Fruit fly (Drosophila melanogaster) whole organism, embryonic: ENCODE data around the gene tutl.
A peak's percentile ranks its signal among the peaks of the same experiment; 100 is the strongest.

Source experiments
- C15 ChIP-seq: fragments of 200-800 bp; sonication (Bioruptor generic); IDR thresholded peaks from 3 replicates; pipeline ENCODE4 v1.3.6; 2022; ENCODE audit warnings: missing biosample characterization, missing genetic modification characterization
- CG10462 ChIP-seq: fragments of 200-800 bp; sonication (Bioruptor generic); optimal IDR thresholded peaks from 2 replicates; lab custom pipeline; 2016; ENCODE audit warnings: missing biosample characterization, missing genetic modification characterization
- CG13894 ChIP-seq: fragments of 200-800 bp; sonication (Bioruptor generic); optimal IDR thresholded peaks from 3 replicates; lab custom pipeline; 2018; ENCODE audit warnings: missing biosample characterization, mild to moderate bottlenecking, missing genetic modification characterization, moderate library complexity
- CG15269 ChIP-seq: fragments of 200-800 bp; sonication (Bioruptor generic); optimal IDR thresholded peaks from 2 replicates; lab custom pipeline; 2018; ENCODE audit warnings: missing biosample characterization, mild to moderate bottlenecking, missing genetic modification characterization, moderate library complexity
- CG17802 ChIP-seq: fragments of 200-800 bp; sonication (Bioruptor generic); optimal IDR thresholded peaks from 2 replicates; lab custom pipeline; 2018; ENCODE audit warnings: missing biosample characterization, mild to moderate bottlenecking, missing genetic modification characterization, moderate library complexity
- CG18599 ChIP-seq: fragments of 200-800 bp; sonication (Bioruptor generic); optimal IDR thresholded peaks from 3 replicates; lab custom pipeline; 2017; ENCODE audit warnings: missing biosample characterization, missing genetic modification characterization, mild to moderate bottlenecking, moderate library complexity, missing genetic modification reagents
- CG2120 ChIP-seq: fragments of 200-800 bp; sonication (Bioruptor generic); optimal IDR thresholded peaks from 3 replicates; lab custom pipeline; 2016; ENCODE audit warnings: missing biosample characterization, missing genetic modification characterization
- CG2199 ChIP-seq: fragments of 200-800 bp; sonication (Bioruptor generic); IDR thresholded peaks from 3 replicates; pipeline ENCODE4 v1.3.6; 2022; ENCODE audit warnings: missing biosample characterization, missing genetic modification characterization
- CG2678 ChIP-seq: fragments of 200-800 bp; sonication (Bioruptor generic); optimal IDR thresholded peaks from 3 replicates; lab custom pipeline; 2019; ENCODE audit warnings: missing biosample characterization, mild to moderate bottlenecking, missing genetic modification characterization, moderate library complexity
- CG32532 ChIP-seq: fragments of 200-800 bp; sonication (Bioruptor generic); IDR thresholded peaks from 2 replicates; pipeline ENCODE4 v1.3.6; 2022; ENCODE audit warnings: missing biosample characterization, missing genetic modification characterization
- CG3281 ChIP-seq: fragments of 200-800 bp; sonication (Bioruptor generic); optimal IDR thresholded peaks from 3 replicates; lab custom pipeline; 2017; ENCODE audit warnings: missing biosample characterization, mild to moderate bottlenecking, missing genetic modification characterization
- CG34224 ChIP-seq: fragments of 200-800 bp; sonication (Bioruptor generic); IDR thresholded peaks from 3 replicates; pipeline ENCODE4 v1.3.6; 2022; ENCODE audit warnings: missing biosample characterization, missing genetic modification characterization; ENCODE audit not compliant: partially characterized antibody
- CG34376 ChIP-seq: fragments of 200-800 bp; sonication (Bioruptor generic); optimal IDR thresholded peaks from 2 replicates; lab custom pipeline; 2018; ENCODE audit warnings: missing biosample characterization, mild to moderate bottlenecking, missing genetic modification characterization
- CG3847 ChIP-seq: fragments of 200-800 bp; sonication (Bioruptor generic); IDR thresholded peaks from 2 replicates; pipeline ENCODE4 v1.3.6; 2022; ENCODE audit warnings: missing biosample characterization, missing genetic modification characterization
- CG4730 ChIP-seq: fragments of 200-800 bp; sonication (Bioruptor generic); IDR thresholded peaks from 2 replicates; pipeline ENCODE4 v1.3.6; 2022; ENCODE audit warnings: missing biosample characterization, missing genetic modification characterization
- CG5245 ChIP-seq: fragments of 200-800 bp; sonication (Bioruptor generic); optimal IDR thresholded peaks from 3 replicates; lab custom pipeline; 2016; ENCODE audit warnings: missing biosample characterization, missing genetic modification characterization
- CG7357 ChIP-seq: fragments of 200-800 bp; sonication (Bioruptor generic); IDR thresholded peaks from 3 replicates; pipeline ENCODE4 v1.3.6; 2022; ENCODE audit warnings: missing biosample characterization, missing genetic modification characterization
- CG7556 ChIP-seq: fragments of 200-800 bp; sonication (Bioruptor generic); optimal IDR thresholded peaks from 2 replicates; lab custom pipeline; 2017; ENCODE audit warnings: missing biosample characterization, mild to moderate bottlenecking, missing genetic modification characterization
- CG8089 ChIP-seq: fragments of 200-800 bp; sonication (Bioruptor generic); optimal IDR thresholded peaks from 3 replicates; lab custom pipeline; 2016; ENCODE audit warnings: missing biosample characterization, missing genetic modification characterization
- E2f2 ChIP-seq: fragments of 200-800 bp; sonication (Bioruptor generic); IDR thresholded peaks from 2 replicates; pipeline ENCODE4 v1.3.6; 2022; ENCODE audit warnings: missing biosample characterization, missing genetic modification characterization
- Ets65A ChIP-seq: fragments of 200-800 bp; sonication (Bioruptor generic); peaks from one replicate; lab custom pipeline; 2016; ENCODE audit warnings: missing biosample characterization, missing genetic modification characterization
- HHEX ChIP-seq: fragments of 200-800 bp; sonication (Bioruptor generic); optimal IDR thresholded peaks from 3 replicates; lab custom pipeline; 2017; ENCODE audit warnings: missing biosample characterization, mild to moderate bottlenecking, missing genetic modification characterization, missing genetic modification reagents
- Hand ChIP-seq: fragments of 200-800 bp; sonication (Bioruptor generic); optimal IDR thresholded peaks from 2 replicates; lab custom pipeline; 2017; ENCODE audit warnings: mild to moderate bottlenecking, missing biosample characterization, missing genetic modification reagents, missing genetic modification characterization
- Jarid2 ChIP-seq: fragments of 200-800 bp; sonication (Bioruptor generic); optimal IDR thresholded peaks from 3 replicates; lab custom pipeline; 2017; ENCODE audit warnings: mild to moderate bottlenecking, missing biosample characterization, missing genetic modification reagents, missing genetic modification characterization
- Lim3 ChIP-seq: fragments of 200-800 bp; sonication (Bioruptor generic); IDR thresholded peaks from 2 replicates; pipeline ENCODE4 v1.3.6; 2022; ENCODE audit warnings: missing biosample characterization, missing genetic modification characterization
- Med ChIP-seq: fragments of 200-800 bp; sonication (Bioruptor generic); peaks from one replicate; lab custom pipeline; 2016; ENCODE audit warnings: missing biosample characterization, missing genetic modification characterization, mild to moderate bottlenecking, inconsistent platforms, moderate library complexity
- NC2β ChIP-seq: fragments of 200-800 bp; sonication (Bioruptor generic); optimal IDR thresholded peaks from 2 replicates; lab custom pipeline; 2016; ENCODE audit warnings: missing biosample characterization, missing genetic modification characterization
- Pdp1 ChIP-seq, 2 experiments: fragments of 200-800 bp; sonication (Bioruptor generic); optimal IDR thresholded peaks; 3 replicates each; lab custom pipeline; 2016; ENCODE audit warnings: missing biosample characterization in 2 of 2, missing genetic modification characterization in 2 of 2, mild to moderate bottlenecking in 1 of 2, moderate library complexity in 1 of 2
- Ravus ChIP-seq: fragments of 200-800 bp; sonication (Bioruptor generic); IDR thresholded peaks from 2 replicates; pipeline ENCODE4 v1.3.6; 2022; ENCODE audit warnings: missing biosample characterization, missing genetic modification characterization
- Side ChIP-seq: fragments of 200-800 bp; sonication (Bioruptor generic); optimal IDR thresholded peaks from 2 replicates; lab custom pipeline; 2016; ENCODE audit warnings: missing biosample characterization, missing genetic modification characterization
- Stat92E ChIP-seq, 3 experiments: fragments of >200 bp in 2 of 3; fragments of 200-800 bp in 1 of 3; sonication (Bioruptor generic) in 1 of 3; optimal IDR thresholded peaks; 2 replicates each; lab custom pipeline; 2017 to 2019; ENCODE audit warnings: missing biosample characterization in 3 of 3, missing genetic modification characterization in 3 of 3, mild to moderate bottlenecking in 1 of 3, moderate library complexity in 1 of 3
- Vsx1 ChIP-seq: fragments of 200-800 bp; sonication (Bioruptor generic); optimal IDR thresholded peaks from 2 replicates; lab custom pipeline; 2017; ENCODE audit warnings: missing biosample characterization, mild to moderate bottlenecking, missing genetic modification characterization, missing genetic modification reagents
- ab ChIP-seq: fragments of 200-800 bp; sonication (Bioruptor generic); optimal IDR thresholded peaks from 2 replicates; lab custom pipeline; 2016; ENCODE audit warnings: missing biosample characterization, missing genetic modification characterization
- aop ChIP-seq: fragments of 200-800 bp; sonication (Bioruptor generic); IDR thresholded peaks from 2 replicates; pipeline ENCODE4 v1.3.6; 2022; ENCODE audit warnings: missing biosample characterization, missing genetic modification characterization
- ci ChIP-seq: fragments of 200-800 bp; sonication (Bioruptor generic); IDR thresholded peaks from 3 replicates; pipeline ENCODE4 v1.3.6; 2022; ENCODE audit warnings: missing biosample characterization, missing genetic modification characterization
- dysf ChIP-seq: fragments of 200-800 bp; sonication (Bioruptor generic); IDR thresholded peaks from 3 replicates; pipeline ENCODE4 v1.3.6; 2022; ENCODE audit warnings: missing biosample characterization, missing genetic modification characterization
- gem ChIP-seq: fragments of 200-800 bp; sonication (Bioruptor generic); optimal IDR thresholded peaks from 2 replicates; lab custom pipeline; 2019; ENCODE audit warnings: missing biosample characterization, mild to moderate bottlenecking, missing genetic modification characterization, moderate library complexity
- jing ChIP-seq: fragments of 200-800 bp; sonication (Bioruptor generic); optimal IDR thresholded peaks from 2 replicates; lab custom pipeline; 2018; ENCODE audit warnings: missing biosample characterization, mild to moderate bottlenecking, missing genetic modification characterization
- jumu ChIP-seq: fragments of 200-800 bp; sonication (Bioruptor generic); optimal IDR thresholded peaks from 3 replicates; lab custom pipeline; 2016; ENCODE audit warnings: missing biosample characterization, missing genetic modification characterization
- org-1 ChIP-seq: fragments of 200-800 bp; sonication (Bioruptor generic); optimal IDR thresholded peaks from 2 replicates; lab custom pipeline; 2017; ENCODE audit warnings: missing biosample characterization, missing genetic modification characterization
- pb ChIP-seq: fragments of 200-800 bp; sonication (Bioruptor generic); optimal IDR thresholded peaks from 3 replicates; lab custom pipeline; 2016; ENCODE audit warnings: missing biosample characterization, missing genetic modification characterization
- ranshi ChIP-seq: fragments of 200-800 bp; sonication (Bioruptor generic); IDR thresholded peaks from 2 replicates; pipeline ENCODE4 v1.3.6; 2022; ENCODE audit warnings: missing biosample characterization, missing genetic modification characterization
- rib ChIP-seq: fragments of 200-800 bp; sonication (Bioruptor generic); IDR thresholded peaks from 2 replicates; pipeline ENCODE4 v1.3.6; 2022; ENCODE audit warnings: missing biosample characterization, missing genetic modification characterization
- ro ChIP-seq: fragments of 200-800 bp; sonication (Bioruptor generic); IDR thresholded peaks from 2 replicates; pipeline ENCODE4 v1.3.6; 2022; ENCODE audit warnings: missing biosample characterization, missing genetic modification characterization
- row ChIP-seq: fragments of 200-800 bp; sonication (Bioruptor generic); IDR thresholded peaks from 3 replicates; pipeline ENCODE4 v1.3.6; 2022; ENCODE audit warnings: missing biosample characterization, missing genetic modification characterization
- schlank ChIP-seq: fragments of 200-800 bp; sonication (Bioruptor generic); optimal IDR thresholded peaks from 2 replicates; lab custom pipeline; 2018; ENCODE audit warnings: missing biosample characterization, mild to moderate bottlenecking, missing genetic modification characterization
- sens ChIP-seq: fragments of 200-800 bp; sonication (Bioruptor generic); peaks from one replicate; lab custom pipeline; 2016; ENCODE audit warnings: missing biosample characterization, missing genetic modification characterization
- trem ChIP-seq: fragments of 200-800 bp; optimal IDR thresholded peaks from 3 replicates; lab custom pipeline; 2019; ENCODE audit warnings: missing biosample characterization, mild to moderate bottlenecking, missing genetic modification characterization, moderate library complexity
- tx ChIP-seq: fragments of 200-800 bp; sonication (Bioruptor generic); optimal IDR thresholded peaks from 2 replicates; lab custom pipeline; 2016; ENCODE audit warnings: missing biosample characterization, missing genetic modification characterization
- zf30C ChIP-seq: fragments of 200-800 bp; sonication (Bioruptor generic); optimal IDR thresholded peaks from 3 replicates; lab custom pipeline; 2018; ENCODE audit warnings: missing biosample characterization, mild to moderate bottlenecking, missing genetic modification characterization

Gene tutl

dm6 chr2L:4241513-4241912, 41.4 kb upstream of the tutl start:
- no peak for TF ChIP-seq Jarid2 (GFP tag; lab: Kevin White, UChicago)
- TF ChIP-seq Ets65A (GFP tag; lab: Kevin White, UChicago) = peak; percentile 72
- TF ChIP-seq ro (GFP tag; lab: Robert Waterston, UW) = no peak
- TF ChIP-seq gem = peak; percentile 12
- TF ChIP-seq Med (GFP tag; lab: Kevin White, UChicago) = peak; percentile 35
- TF ChIP-seq sens (GFP tag; lab: Kevin White, UChicago) = peak; percentile 66
- TF ChIP-seq Stat92E (GFP tag; optimal IDR thresholded peaks at IDR 0.05; lab: Kevin White, UChicago) = no peak
- 0 out of 2 replicates have a peak, but pooled peaks have one; percentile 10 for TF ChIP-seq ranshi (GFP tag; lab: Robert Waterston, UW)
- no peak for TF ChIP-seq CG13894 (tag; lab: Kevin White, UChicago)

dm6 chr2L:4246376-4246775, 36.6 kb upstream of the tutl start:
- TF ChIP-seq CG17802 (no peak), E2f2 (GFP tag; lab: Robert Waterston, UW) (no peak), tx (GFP tag; lab: Kevin White, UChicago) (no peak), jumu (GFP tag; lab: Kevin White, UChicago) (no peak), CG2678 (tag; lab: Kevin White, UChicago) (peak; percentile 29), CG34376 (GFP tag; lab: Kevin White, UChicago) (no peak), CG34224 (GFP tag; lab: Robert Waterston, UW) (no peak), CG3847 (peak; percentile 33; the same call in 1 of the 2 replicates), Med (GFP tag; lab: Kevin White, UChicago) (peak; percentile 61), ci (no peak), Side (GFP tag; lab: Kevin White, UChicago) (no peak), CG3281 (GFP tag; lab: Kevin White, UChicago) (peak; percentile 27), Ravus (GFP tag; lab: Robert Waterston, UW) (no peak), CG7556 (GFP tag; lab: Kevin White, UChicago) (peak; percentile 1), gem (peak; percentile 29), CG2120 (GFP tag; lab: Kevin White, UChicago) (peak; percentile 40), org-1 (GFP tag; lab: Kevin White, UChicago) (no peak), zf30C (GFP tag; lab: Kevin White, UChicago) (no peak), CG5245 (GFP tag; lab: Kevin White, UChicago) (no peak), jing (GFP tag; lab: Kevin White, UChicago) (no peak), NC2β (GFP tag; lab: Kevin White, UChicago) (no peak), aop (GFP tag; lab: Robert Waterston, UW) (no peak), pb (GFP tag; lab: Kevin White, UChicago) (no peak), C15 (no peak), CG10462 (GFP tag; lab: Kevin White, UChicago) (no peak), trem (tag; lab: Kevin White, UChicago) (no peak), Vsx1 (GFP tag; lab: Kevin White, UChicago) (no peak), ab (no peak), Lim3 (GFP tag; lab: Robert Waterston, UW) (no peak), CG32532 (GFP tag; lab: Robert Waterston, UW) (0 out of 2 replicates have a peak, but pooled peaks have one; percentile 32), CG7357 (GFP tag; lab: Robert Waterston, UW) (no peak), CG18599 (peak; percentile 60), CG8089 (no peak), CG15269 (tag; lab: Kevin White, UChicago) (peak; percentile 7), schlank (tag; lab: Kevin White, UChicago) (no peak), CG2199 (GFP tag; lab: Robert Waterston, UW) (no peak), Hand (GFP tag; lab: Kevin White, UChicago) (no peak), CG4730 (no peak), dysf (GFP tag; lab: Robert Waterston, UW) (0 out of 3 replicates have a peak, but pooled peaks have one; percentile 35), rib (GFP tag; lab: Robert Waterston, UW) (no peak), Pdp1 (GFP tag; optimal IDR thresholded peaks at IDR 0.05; lab: Kevin White, UChicago) (peak in 1 of 2 experiments; percentile 52), HHEX (no peak), row (GFP tag; lab: Robert Waterston, UW) (peak; percentile 30; the same call in 1 of the 3 replicates)
